Worm (Caenorhabditis elegans) whole organism, L2 larva: ENCODE data around the gene gcy-21.
"Not testable (repeated sequence)": the region's sequence is repeated elsewhere in the genome, so short reads cannot be mapped to it uniquely, and the experiment has no call there.

Experiments used
- alr-1 ChIP-seq: fragments of 150-350 bp; optimal IDR thresholded peaks from 2 replicates; lab custom pipeline; 2014; ENCODE audit warnings: missing biosample characterization, missing genetic modification characterization
- ama-1 ChIP-seq: fragments of 150-350 bp; optimal IDR thresholded peaks from 2 replicates; lab custom pipeline; 2018; ENCODE audit warnings: inconsistent platforms
- elt-3 ChIP-seq: sonication (generic microtip); optimal IDR thresholded peaks from 2 replicates; lab custom pipeline; 2017; ENCODE audit warnings: missing biosample characterization, missing genetic modification characterization
- lsy-2 ChIP-seq, 2 experiments: fragments of 150-350 bp in 1 of 2; sonication (generic microtip) in 1 of 2; optimal IDR thresholded peaks; 2 replicates each; lab custom pipeline; 2014 to 2017; ENCODE audit warnings: missing biosample characterization in 2 of 2, missing genetic modification characterization in 2 of 2
- nhr-10 ChIP-seq: sonication (generic microtip); optimal IDR thresholded peaks from 2 replicates; lab custom pipeline; 2017; ENCODE audit warnings: missing biosample characterization, missing genetic modification characterization
- nhr-237 ChIP-seq: fragments of 150-350 bp; optimal IDR thresholded peaks from 2 replicates; lab custom pipeline; 2014; ENCODE audit warnings: missing biosample characterization, missing genetic modification characterization
- nhr-25 ChIP-seq: fragments of 150-350 bp; sonication (generic microtip); optimal IDR thresholded peaks from 3 replicates; lab custom pipeline; 2014; ENCODE audit warnings: missing biosample characterization, missing genetic modification characterization
- snpc-4 ChIP-seq: fragments of 150-350 bp; optimal IDR thresholded peaks from 2 replicates; lab custom pipeline; 2014; ENCODE audit warnings: missing biosample characterization, missing genetic modification characterization
- ztf-4 ChIP-seq: fragments of 150-350 bp; optimal IDR thresholded peaks from 2 replicates; lab custom pipeline; 2014; ENCODE audit warnings: missing biosample characterization, missing genetic modification characterization

ce11 chrII:2639401-2640088 lies 19.9 kb upstream of the gcy-21 start, which contains the start of gene F22E5.8:
- not testable (repeated sequence) for TF ChIP-seq snpc-4 (tag; lab: Kevin White, UChicago); ztf-4 (tag; lab: Kevin White, UChicago); elt-3 (tag; lab: Kevin White, UChicago); nhr-25 (tag; lab: Kevin White, UChicago); nhr-10 (tag; lab: Kevin White, UChicago); ama-1 (lab: Kevin White, UChicago); alr-1; nhr-237; lsy-2 (tag; optimal IDR thresholded peaks at IDR 0.05; lab: Kevin White, UChicago)
